Fruit fly (Drosophila melanogaster) whole organism, embryonic: ENCODE data around the gene salr.

Source experiments
- Atf-2 ChIP-seq: fragments of 200-800 bp; sonication (Bioruptor generic); optimal IDR thresholded peaks from 2 replicates; lab custom pipeline; 2016; ENCODE audit warnings: missing biosample characterization, missing genetic modification characterization
- B-H2 ChIP-seq: fragments of 200-800 bp; sonication (Bioruptor generic); optimal IDR thresholded peaks from 2 replicates; lab custom pipeline; 2018; ENCODE audit warnings: missing biosample characterization, mild to moderate bottlenecking, missing genetic modification characterization
- CG1024 ChIP-seq: fragments of 200-800 bp; sonication (Bioruptor generic); IDR thresholded peaks from 2 replicates; pipeline ENCODE4 v1.3.6; 2022; ENCODE audit warnings: missing biosample characterization, missing genetic modification characterization
- CG10321 ChIP-seq: fragments of 200-800 bp; sonication (Bioruptor generic); IDR thresholded peaks from 2 replicates; pipeline ENCODE4 v1.3.6; 2022; ENCODE audit warnings: missing biosample characterization, missing genetic modification characterization
- CG11504 ChIP-seq: fragments of 200-800 bp; sonication (Bioruptor generic); optimal IDR thresholded peaks from 3 replicates; lab custom pipeline; 2019; ENCODE audit warnings: missing biosample characterization, mild to moderate bottlenecking, missing genetic modification characterization, moderate library complexity
- CG12104 ChIP-seq: fragments of 200-800 bp; sonication (Bioruptor generic); optimal IDR thresholded peaks from 3 replicates; lab custom pipeline; 2016; ENCODE audit warnings: missing biosample characterization, missing genetic modification characterization
- CG12236 ChIP-seq: fragments of 200-800 bp; sonication (Bioruptor generic); optimal IDR thresholded peaks from 2 replicates; lab custom pipeline; 2016; ENCODE audit warnings: missing biosample characterization, missing genetic modification characterization
- CG12391 ChIP-seq: fragments of 200-800 bp; sonication (Bioruptor generic); optimal IDR thresholded peaks from 3 replicates; lab custom pipeline; 2018; ENCODE audit warnings: missing biosample characterization, mild to moderate bottlenecking, missing genetic modification characterization, moderate library complexity
- CG13775 ChIP-seq: fragments of 200-800 bp; sonication (Bioruptor generic); optimal IDR thresholded peaks from 3 replicates; lab custom pipeline; 2017; ENCODE audit warnings: missing biosample characterization, mild to moderate bottlenecking, missing genetic modification characterization
- CG16779 ChIP-seq: fragments of 200-800 bp; sonication (Bioruptor generic); IDR thresholded peaks from 2 replicates; pipeline ENCODE4 v1.3.6; 2022; ENCODE audit warnings: missing biosample characterization, missing genetic modification characterization
- CG17385 ChIP-seq: fragments of 200-800 bp; sonication (Bioruptor generic); optimal IDR thresholded peaks from 3 replicates; lab custom pipeline; 2018; ENCODE audit warnings: missing biosample characterization, mild to moderate bottlenecking, missing genetic modification characterization
- CG30020 ChIP-seq: fragments of 200-800 bp; optimal IDR thresholded peaks from 2 replicates; lab custom pipeline; 2019; ENCODE audit warnings: missing biosample characterization, mild to moderate bottlenecking, missing genetic modification characterization, moderate library complexity
- CG30403 ChIP-seq: fragments of 200-800 bp; sonication (Bioruptor generic); optimal IDR thresholded peaks from 3 replicates; lab custom pipeline; 2016; ENCODE audit warnings: missing biosample characterization, missing genetic modification characterization
- CG31365 ChIP-seq: fragments of 200-800 bp; sonication (Bioruptor generic); optimal IDR thresholded peaks from 2 replicates; lab custom pipeline; 2018; ENCODE audit warnings: missing biosample characterization, mild to moderate bottlenecking, missing genetic modification characterization
- CG32532 ChIP-seq: fragments of 200-800 bp; sonication (Bioruptor generic); IDR thresholded peaks from 2 replicates; pipeline ENCODE4 v1.3.6; 2022; ENCODE audit warnings: missing biosample characterization, missing genetic modification characterization
- CG4707 ChIP-seq: fragments of 200-800 bp; sonication (Bioruptor generic); optimal IDR thresholded peaks from 2 replicates; lab custom pipeline; 2018; ENCODE audit warnings: missing biosample characterization, mild to moderate bottlenecking, missing genetic modification characterization, moderate library complexity
- CG5953 ChIP-seq: fragments of 200-800 bp; sonication (Bioruptor generic); IDR thresholded peaks from 2 replicates; pipeline ENCODE4 v1.3.6; 2022; ENCODE audit warnings: missing biosample characterization, missing genetic modification characterization
- CG6654 ChIP-seq: fragments of 200-800 bp; sonication (Bioruptor generic); optimal IDR thresholded peaks from 2 replicates; lab custom pipeline; 2017; ENCODE audit warnings: missing biosample characterization, mild to moderate bottlenecking, missing genetic modification characterization
- CG7357 ChIP-seq: fragments of 200-800 bp; sonication (Bioruptor generic); IDR thresholded peaks from 3 replicates; pipeline ENCODE4 v1.3.6; 2022; ENCODE audit warnings: missing biosample characterization, missing genetic modification characterization
- CG9437 ChIP-seq: fragments of 200-800 bp; sonication (Bioruptor generic); optimal IDR thresholded peaks from 2 replicates; lab custom pipeline; 2018; ENCODE audit warnings: missing biosample characterization, mild to moderate bottlenecking, missing genetic modification characterization
- CG9797 ChIP-seq: fragments of 200-800 bp; sonication (Bioruptor generic); optimal IDR thresholded peaks from 3 replicates; lab custom pipeline; 2018; ENCODE audit warnings: missing biosample characterization, mild to moderate bottlenecking, missing genetic modification characterization
- Dad ChIP-seq: fragments of 200-800 bp; sonication (Bioruptor generic); optimal IDR thresholded peaks from 3 replicates; lab custom pipeline; 2016; ENCODE audit warnings: missing biosample characterization, missing genetic modification characterization
- Dfd ChIP-seq, 2 experiments: fragments of >200 bp; optimal IDR thresholded peaks; 2 replicates each; lab custom pipeline; 2017; ENCODE audit warnings: missing biosample characterization in 2 of 2, missing genetic modification characterization in 2 of 2
- Doc2 ChIP-seq: fragments of 200-800 bp; sonication (Bioruptor generic); IDR thresholded peaks from 2 replicates; pipeline ENCODE4 v1.3.6; 2022; ENCODE audit warnings: missing biosample characterization, missing genetic modification characterization
- Ets97D ChIP-seq: fragments of 200-800 bp; sonication (Bioruptor generic); optimal IDR thresholded peaks from 3 replicates; lab custom pipeline; 2016; ENCODE audit warnings: missing biosample characterization, missing genetic modification characterization
- HmgD ChIP-seq: fragments of 200-800 bp; sonication (Bioruptor generic); optimal IDR thresholded peaks from 3 replicates; lab custom pipeline; 2016; ENCODE audit warnings: missing biosample characterization, missing genetic modification characterization
- Hr39 ChIP-seq: fragments of >200 bp; optimal IDR thresholded peaks from 2 replicates; lab custom pipeline; 2017
- Myb ChIP-seq: fragments of 200-800 bp; sonication (Bioruptor generic); optimal IDR thresholded peaks from 2 replicates; lab custom pipeline; 2016; ENCODE audit warnings: missing biosample characterization, missing genetic modification characterization
- Sox100B ChIP-seq: fragments of 200-800 bp; sonication (Bioruptor generic); optimal IDR thresholded peaks from 3 replicates; lab custom pipeline; 2018; ENCODE audit warnings: missing biosample characterization, mild to moderate bottlenecking, missing genetic modification characterization
- ash1 ChIP-seq: fragments of 200-800 bp; sonication (Bioruptor generic); optimal IDR thresholded peaks from 2 replicates; lab custom pipeline; 2018; ENCODE audit warnings: missing biosample characterization, mild to moderate bottlenecking, missing genetic modification characterization
- bab2 ChIP-seq: fragments of 200-800 bp; sonication (Bioruptor generic); optimal IDR thresholded peaks from 2 replicates; lab custom pipeline; 2016; ENCODE audit warnings: missing biosample characterization, missing genetic modification characterization
- bsh ChIP-seq, 2 experiments: fragments of 200-800 bp; sonication (Bioruptor generic); optimal IDR thresholded peaks; 2 replicates each; lab custom pipeline; 2017 to 2018; ENCODE audit warnings: mild to moderate bottlenecking in 2 of 2, missing biosample characterization in 2 of 2, missing genetic modification characterization in 2 of 2, moderate library complexity in 1 of 2
- caup ChIP-seq: fragments of 200-800 bp; sonication (Bioruptor generic); optimal IDR thresholded peaks from 3 replicates; lab custom pipeline; 2017; ENCODE audit warnings: missing biosample characterization, mild to moderate bottlenecking, missing genetic modification characterization, moderate library complexity; ENCODE audit not compliant: severe bottlenecking
- ems ChIP-seq: fragments of 200-800 bp; sonication (Bioruptor generic); optimal IDR thresholded peaks from 3 replicates; lab custom pipeline; 2016; ENCODE audit warnings: missing biosample characterization, missing genetic modification characterization
- eyg ChIP-seq: fragments of 200-800 bp; sonication (Bioruptor generic); optimal IDR thresholded peaks from 3 replicates; lab custom pipeline; 2016; ENCODE audit warnings: missing biosample characterization, missing genetic modification characterization
- fd102C ChIP-seq: fragments of 200-800 bp; sonication (Bioruptor generic); optimal IDR thresholded peaks from 2 replicates; lab custom pipeline; 2018; ENCODE audit warnings: missing biosample characterization, mild to moderate bottlenecking, missing genetic modification characterization, moderate library complexity
- gcm ChIP-seq: fragments of 200-800 bp; sonication (Bioruptor generic); optimal IDR thresholded peaks from 2 replicates; lab custom pipeline; 2019; ENCODE audit warnings: missing biosample characterization, mild to moderate bottlenecking, missing genetic modification characterization, moderate library complexity
- ind ChIP-seq: fragments of 200-800 bp; sonication (Bioruptor generic); optimal IDR thresholded peaks from 3 replicates; lab custom pipeline; 2016; ENCODE audit warnings: missing biosample characterization, missing genetic modification characterization
- inv ChIP-seq: fragments of 200-800 bp; sonication (Bioruptor generic); IDR thresholded peaks from 2 replicates; pipeline ENCODE4 v1.3.6; 2022; ENCODE audit warnings: missing biosample characterization, missing genetic modification characterization; ENCODE audit not compliant: partially characterized antibody
- klu ChIP-seq: fragments of 200-800 bp; sonication (Bioruptor generic); IDR thresholded peaks from 2 replicates; pipeline ENCODE4 v1.3.6; 2022; ENCODE audit warnings: missing biosample characterization, missing genetic modification characterization
- lbe ChIP-seq: fragments of 200-800 bp; sonication (Bioruptor generic); optimal IDR thresholded peaks from 2 replicates; lab custom pipeline; 2016; ENCODE audit warnings: missing biosample characterization, mild to moderate bottlenecking, missing genetic modification characterization
- lilli ChIP-seq: fragments of 200-800 bp; sonication (Bioruptor generic); optimal IDR thresholded peaks from 3 replicates; lab custom pipeline; 2016; ENCODE audit warnings: missing biosample characterization, missing genetic modification characterization
- nerfin-1 ChIP-seq: fragments of 200-800 bp; sonication (Bioruptor generic); optimal IDR thresholded peaks from 3 replicates; lab custom pipeline; 2019; ENCODE audit warnings: missing biosample characterization, mild to moderate bottlenecking, missing genetic modification characterization, moderate library complexity
- pfk ChIP-seq: fragments of 200-800 bp; sonication (Bioruptor generic); optimal IDR thresholded peaks from 2 replicates; lab custom pipeline; 2018; ENCODE audit warnings: missing biosample characterization, mild to moderate bottlenecking, missing genetic modification characterization, moderate library complexity
- pita ChIP-seq: fragments of 200-800 bp; sonication (Bioruptor generic); optimal IDR thresholded peaks from 2 replicates; lab custom pipeline; 2017; ENCODE audit warnings: missing biosample characterization, mild to moderate bottlenecking, missing genetic modification characterization
- slou ChIP-seq: fragments of 200-800 bp; sonication (Bioruptor generic); optimal IDR thresholded peaks from 3 replicates; lab custom pipeline; 2016; ENCODE audit warnings: missing biosample characterization, missing genetic modification characterization
- trem ChIP-seq: fragments of 200-800 bp; optimal IDR thresholded peaks from 3 replicates; lab custom pipeline; 2019; ENCODE audit warnings: missing biosample characterization, mild to moderate bottlenecking, missing genetic modification characterization, moderate library complexity
- ttk ChIP-seq: fragments of 200-800 bp; sonication (Bioruptor generic); IDR thresholded peaks from 2 replicates; pipeline ENCODE4 v2.1.2; 2022; ENCODE audit warnings: missing biosample characterization, missing genetic modification characterization
- usp ChIP-seq: fragments of >200 bp; optimal IDR thresholded peaks from 2 replicates; lab custom pipeline; 2017; ENCODE audit warnings: missing biosample characterization, missing genetic modification characterization
- vnd ChIP-seq: fragments of 200-800 bp; sonication (Bioruptor generic); IDR thresholded peaks from 3 replicates; pipeline ENCODE4 v1.3.6; 2022; ENCODE audit warnings: missing biosample characterization, missing genetic modification characterization; ENCODE audit not compliant: partially characterized antibody
- vvl ChIP-seq: fragments of 200-800 bp; sonication (Bioruptor generic); IDR thresholded peaks from 2 replicates; pipeline ENCODE4 v1.3.6; 2022; ENCODE audit warnings: missing biosample characterization, missing genetic modification characterization
- z ChIP-seq: fragments of 200-800 bp; sonication (Bioruptor generic); IDR thresholded peaks from 3 replicates; pipeline ENCODE4 v1.3.6; 2022; ENCODE audit warnings: missing biosample characterization, missing genetic modification characterization

salr gene

dm6 chr2L:11417502-11417901 lies 58.8 kb downstream of the salr start (continued):
- TF ChIP-seq CG30403 (GFP tag; lab: Kevin White, UChicago), result peak; percentile 61
- TF ChIP-seq Dad (GFP tag; lab: Kevin White, UChicago), result no peak
- no peak for TF ChIP-seq z (GFP tag; lab: Robert Waterston, UW)
- no peak for TF ChIP-seq slou (GFP tag; lab: Kevin White, UChicago)
- no peak for TF ChIP-seq pita (GFP tag; lab: Kevin White, UChicago)
- TF ChIP-seq CG12391 (tag; lab: Kevin White, UChicago), result peak; percentile 66
- TF ChIP-seq CG30020, result no peak
- no peak for TF ChIP-seq CG9797
- TF ChIP-seq CG7357 (GFP tag; lab: Robert Waterston, UW), result no peak; the same call in 2 of the 3 replicates
- no peak for TF ChIP-seq Hr39 (lab: Kevin White, UChicago)
- TF ChIP-seq gcm, result peak; percentile 43
- no peak for TF ChIP-seq ash1 (GFP tag; lab: Kevin White, UChicago)
- TF ChIP-seq lbe (GFP tag; lab: Kevin White, UChicago), result no peak
- TF ChIP-seq Atf-2 (GFP tag; lab: Kevin White, UChicago), result no peak
- TF ChIP-seq ems (GFP tag; lab: Kevin White, UChicago), result no peak
- TF ChIP-seq vnd, result no peak
- TF ChIP-seq usp (GFP tag; lab: Kevin White, UChicago), result no peak
- no peak for TF ChIP-seq pfk (GFP tag; lab: Kevin White, UChicago)
- TF ChIP-seq CG10321 (GFP tag; lab: Robert Waterston, UW), result 0 out of 2 replicates have a peak, but pooled peaks have one; percentile 35
- 0 out of 2 replicates have a peak, but pooled peaks have one; percentile 2 for TF ChIP-seq CG1024
- TF ChIP-seq ttk, result peak; percentile 27; the same call in 1 of the 2 replicates
- TF ChIP-seq CG17385 (GFP tag; lab: Kevin White, UChicago), result peak; percentile 35
- TF ChIP-seq B-H2 (GFP tag; lab: Kevin White, UChicago), result no peak
- no peak for TF ChIP-seq CG16779 (GFP tag; lab: Robert Waterston, UW)
- no peak for TF ChIP-seq CG4707
- peak; percentile 70 for TF ChIP-seq vvl (GFP tag; lab: Robert Waterston, UW)
- TF ChIP-seq CG32532 (GFP tag; lab: Robert Waterston, UW), result no peak
- no peak for TF ChIP-seq inv (GFP tag; lab: Robert Waterston, UW)
- TF ChIP-seq ind (GFP tag; lab: Kevin White, UChicago), result no peak
- TF ChIP-seq eyg, result no peak
- TF ChIP-seq trem (tag; lab: Kevin White, UChicago), result peak; percentile 30
- no peak for TF ChIP-seq CG6654
- TF ChIP-seq fd102C, result peak; percentile 68
- no peak for TF ChIP-seq Ets97D (GFP tag; lab: Kevin White, UChicago)
- no peak for TF ChIP-seq Dfd (GFP tag; optimal IDR thresholded peaks at IDR 0.05; lab: Kevin White, UChicago)
- no peak for TF ChIP-seq CG12104 (GFP tag; lab: Kevin White, UChicago)
- TF ChIP-seq HmgD (GFP tag; lab: Kevin White, UChicago), result no peak
- no peak for TF ChIP-seq CG31365 (tag; lab: Kevin White, UChicago)
- peak; percentile 10 for TF ChIP-seq CG12236 (GFP tag; lab: Kevin White, UChicago)
- no peak for TF ChIP-seq CG11504 (tag; lab: Kevin White, UChicago)
- no peak for TF ChIP-seq Doc2 (GFP tag; lab: Robert Waterston, UW)
- TF ChIP-seq CG5953 (GFP tag; lab: Robert Waterston, UW), result no peak
- no peak for TF ChIP-seq klu (GFP tag; lab: Robert Waterston, UW)
- TF ChIP-seq CG13775 (GFP tag; lab: Kevin White, UChicago), result peak; percentile 67
- TF ChIP-seq bsh (GFP tag; optimal IDR thresholded peaks at IDR 0.05; lab: Kevin White, UChicago), result peak in 1 of 2 experiments; percentile 83
- no peak for TF ChIP-seq CG9437 (GFP tag; lab: Kevin White, UChicago)
- TF ChIP-seq caup (GFP tag; lab: Kevin White, UChicago), result no peak
- no peak for TF ChIP-seq nerfin-1
- no peak for TF ChIP-seq Myb
- TF ChIP-seq lilli (GFP tag; lab: Kevin White, UChicago), result peak; percentile 52
- no peak for TF ChIP-seq Sox100B (GFP tag; lab: Kevin White, UChicago)
- peak; percentile 57 for TF ChIP-seq bab2 (GFP tag; lab: Kevin White, UChicago)
